Fruit fly (Drosophila melanogaster): Measurements from ENCODE around the gene corto.

Gene corto

DNA sequence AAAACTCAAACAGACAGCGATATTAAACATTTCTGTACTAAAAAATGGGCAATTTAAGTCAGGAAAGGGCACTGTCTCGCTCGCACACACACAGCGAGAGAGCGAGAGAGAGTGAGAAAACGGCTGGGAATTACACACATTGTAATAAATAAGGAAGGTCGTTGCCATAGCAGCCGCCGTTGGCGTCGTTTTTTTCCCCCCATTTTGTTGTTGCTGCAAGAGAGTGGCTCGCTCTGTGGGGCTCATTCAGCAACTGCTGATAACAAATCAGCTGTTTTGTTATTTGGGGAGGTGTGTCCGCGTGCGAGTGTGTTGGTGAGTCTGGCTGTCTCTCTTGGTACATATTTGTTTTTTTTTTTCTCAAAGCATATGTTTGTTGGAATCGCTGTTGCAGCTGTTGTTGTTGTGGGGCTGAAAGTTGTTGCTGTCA lies 976 bp upstream of the corto start:
- TF ChIP-seq Snoo (tag; optimal IDR thresholded peaks at IDR 0.05) (peak; percentile 83), CG15710 (tag; optimal IDR thresholded peaks at IDR 0.05) (peak; percentile 22), rn (GFP tag; IDR thresholded peaks at IDR 0.05) (no peak), CG12605 (GFP tag; IDR thresholded peaks at IDR 0.05) (no peak), CG8159 (tag; optimal IDR thresholded peaks at IDR 0.05) (peak; percentile 16), fd96Ca (GFP tag; IDR thresholded peaks at IDR 0.05) (no peak), CG14655 (GFP tag; optimal IDR thresholded peaks at IDR 0.05) (peak; percentile 27), CG17806 (tag; optimal IDR thresholded peaks at IDR 0.05) (peak; percentile 14), EcR (GFP tag; optimal IDR thresholded peaks at IDR 0.05) (peak; percentile 98), CG34367 (tag; optimal IDR thresholded peaks at IDR 0.05) (peak; percentile 11), CG13204 (GFP tag; optimal IDR thresholded peaks at IDR 0.05) (peak; percentile 52), Ets98B (GFP tag; IDR thresholded peaks at IDR 0.05) (no peak), gl (tag; optimal IDR thresholded peaks at IDR 0.05) (peak; percentile 26), Pif1A (GFP tag; optimal IDR thresholded peaks at IDR 0.05) (peak; percentile 29), CG4496 (GFP tag; IDR thresholded peaks at IDR 0.05) (no peak)

DNA sequence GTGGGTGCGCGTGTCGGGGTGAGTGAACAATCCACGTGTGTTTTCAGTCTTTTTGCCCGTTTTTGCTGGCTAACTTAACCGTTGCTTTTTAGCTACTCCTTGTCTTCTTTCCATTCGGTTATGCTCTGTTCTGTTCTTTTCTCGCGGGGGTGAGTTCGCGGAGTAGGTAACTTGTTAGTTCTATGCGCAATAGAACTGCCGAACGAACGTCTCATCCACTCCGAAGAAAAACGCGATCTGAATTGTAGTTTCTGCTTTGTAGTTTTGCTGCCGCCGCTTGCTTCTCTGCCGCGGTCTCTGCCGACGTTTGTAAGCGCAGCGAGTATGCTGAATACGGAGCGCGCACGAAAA lies 426 bp downstream of the corto start:
- TF ChIP-seq CG9948 (tag; optimal IDR thresholded peaks at IDR 0.05) = no peak

DNA sequence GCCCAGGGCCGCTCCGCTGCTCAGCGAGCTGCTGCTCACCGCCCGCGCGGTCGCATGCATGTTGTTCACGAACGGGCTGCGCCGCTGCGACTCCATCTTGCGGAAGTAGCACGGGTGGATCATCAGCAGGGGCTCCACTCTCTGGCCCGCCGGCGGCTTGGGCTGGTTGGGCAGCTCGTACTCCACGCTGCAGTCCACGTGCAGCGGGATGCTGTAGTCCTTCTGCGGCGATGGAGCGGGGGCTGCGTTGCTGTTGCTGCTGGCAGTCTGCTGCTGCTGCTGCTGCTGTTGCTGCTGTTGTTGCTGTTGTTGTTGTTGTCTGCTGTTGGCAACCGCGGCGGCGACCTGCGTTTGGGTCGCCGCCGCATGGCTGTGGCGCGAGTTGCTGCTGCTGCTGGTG lies 1.5 kb downstream of the corto start:
- no peak for TF ChIP-seq CG32121 (GFP tag; IDR thresholded peaks at IDR 0.05)
- TF ChIP-seq fd96Ca (GFP tag; IDR thresholded peaks at IDR 0.05) = 0 out of 3 replicates have a peak, but pooled peaks have one; percentile 7

DNA sequence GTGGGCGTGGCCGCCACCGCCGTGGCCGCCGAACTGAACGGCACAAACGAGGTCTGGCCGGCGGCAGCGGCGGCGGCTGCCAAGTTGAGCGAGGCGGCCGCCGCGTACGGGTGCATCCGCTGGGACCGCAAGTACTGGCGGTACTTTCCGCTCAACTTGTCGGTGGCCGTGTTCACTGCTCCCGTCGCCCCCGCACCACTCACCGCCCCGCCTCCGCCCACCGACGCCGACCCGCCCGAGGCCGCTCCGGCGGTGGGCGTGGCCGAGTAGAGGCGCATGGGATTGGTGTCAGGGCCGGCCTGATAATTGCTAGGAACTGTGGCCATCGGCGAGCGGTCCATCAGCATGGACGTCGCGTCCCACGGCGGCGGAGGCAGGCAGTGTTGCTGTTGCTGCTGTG lies 2.5 kb downstream of the corto start:
- TF ChIP-seq Snoo (tag; optimal IDR thresholded peaks at IDR 0.05) (no peak), fd96Ca (GFP tag; IDR thresholded peaks at IDR 0.05) (peak; percentile 24; the same call in 1 of the 3 replicates)

DNA sequence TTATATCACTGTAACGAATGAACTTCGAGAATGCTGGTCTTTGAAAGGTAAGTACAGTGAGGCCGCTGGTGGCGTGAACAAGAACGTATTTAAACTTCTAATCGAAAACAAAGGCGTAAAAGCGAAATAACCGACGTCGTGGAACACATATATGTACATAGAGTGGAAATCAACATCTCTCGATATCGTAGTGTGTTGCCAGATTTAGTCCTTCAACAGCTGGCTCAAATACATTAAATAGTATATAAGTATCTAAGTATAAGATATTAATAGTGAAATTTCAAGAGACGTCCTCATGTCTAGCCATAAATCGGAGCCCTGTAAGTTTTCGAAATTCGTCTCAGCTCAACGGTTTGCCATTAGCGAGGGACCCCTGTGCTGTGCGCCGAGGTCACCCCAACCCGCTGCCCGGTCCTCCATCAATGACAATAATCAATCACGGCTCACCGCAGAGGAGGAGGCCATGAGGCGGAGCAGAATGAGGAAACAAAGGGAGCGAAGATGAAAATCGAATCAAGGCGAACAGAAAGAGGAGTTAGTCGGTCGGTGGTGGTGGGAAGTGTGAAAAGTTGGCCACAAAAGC lies 3.8 kb downstream of the corto start:
- no peak for TF ChIP-seq CG10348 (GFP tag; IDR thresholded peaks at IDR 0.05)
- TF ChIP-seq Snoo (tag; optimal IDR thresholded peaks at IDR 0.05) = peak; percentile 1
- no peak for TF ChIP-seq gl (tag; optimal IDR thresholded peaks at IDR 0.05)
- TF ChIP-seq Pif1B (GFP tag; optimal IDR thresholded peaks at IDR 0.05) = no peak
- no peak for TF ChIP-seq CG4496 (GFP tag; IDR thresholded peaks at IDR 0.05)
- TF ChIP-seq CG15710 (tag; optimal IDR thresholded peaks at IDR 0.05) = no peak
- TF ChIP-seq fd96Ca (GFP tag; IDR thresholded peaks at IDR 0.05) = no peak
- TF ChIP-seq CG9948 (tag; optimal IDR thresholded peaks at IDR 0.05) = no peak
- TF ChIP-seq CG14655 (GFP tag; optimal IDR thresholded peaks at IDR 0.05) = peak; percentile 43
- TF ChIP-seq CG17806 (tag; optimal IDR thresholded peaks at IDR 0.05) = peak; percentile 10
- TF ChIP-seq Pif1A (GFP tag; optimal IDR thresholded peaks at IDR 0.05) = no peak
- no peak for TF ChIP-seq CG8159 (tag; optimal IDR thresholded peaks at IDR 0.05)
- TF ChIP-seq rn (GFP tag; IDR thresholded peaks at IDR 0.05) = no peak
- TF ChIP-seq D1 (tag; optimal IDR thresholded peaks at IDR 0.05) = no peak
- no peak for TF ChIP-seq EcR (GFP tag; optimal IDR thresholded peaks at IDR 0.05)

DNA sequence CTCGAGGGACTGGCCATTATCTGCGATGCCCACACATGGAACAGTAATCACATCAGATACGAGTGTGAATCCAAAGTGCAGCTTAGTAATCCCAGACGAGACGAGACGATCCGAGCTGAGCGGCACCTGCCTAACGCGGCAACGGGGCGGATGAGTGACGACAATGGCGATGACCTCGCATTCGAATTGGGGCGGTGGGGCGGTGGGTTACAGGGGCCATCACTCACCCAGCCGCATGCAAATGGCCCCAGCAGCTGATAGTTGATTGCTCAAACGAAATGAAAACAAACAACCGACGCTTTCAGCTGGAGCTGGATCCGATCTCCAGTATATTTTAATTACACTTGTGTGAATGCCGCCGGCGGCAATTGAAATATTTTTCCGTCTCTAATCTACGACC lies 5.2 kb downstream of the corto start:
- TF ChIP-seq CG13204 (GFP tag; optimal IDR thresholded peaks at IDR 0.05) = no peak
- TF ChIP-seq gl (tag; optimal IDR thresholded peaks at IDR 0.05) = no peak
- no peak for TF ChIP-seq CG8159 (tag; optimal IDR thresholded peaks at IDR 0.05)
- no peak for TF ChIP-seq CG9948 (tag; optimal IDR thresholded peaks at IDR 0.05)
- no peak for TF ChIP-seq CG8301 (tag; optimal IDR thresholded peaks at IDR 0.05)
- no peak for TF ChIP-seq CG12605 (GFP tag; IDR thresholded peaks at IDR 0.05)
- TF ChIP-seq CG4496 (GFP tag; IDR thresholded peaks at IDR 0.05) = peak; percentile 52; the same call in 2 of the 3 replicates
- TF ChIP-seq Pif1A (GFP tag; optimal IDR thresholded peaks at IDR 0.05) = no peak
- TF ChIP-seq CG34367 (tag; optimal IDR thresholded peaks at IDR 0.05) = no peak
- TF ChIP-seq CG10348 (GFP tag; IDR thresholded peaks at IDR 0.05) = no peak
- TF ChIP-seq CG17806 (tag; optimal IDR thresholded peaks at IDR 0.05) = no peak
- peak; percentile 25; the same call in 1 of the 2 replicates for TF ChIP-seq Ets98B (GFP tag; IDR thresholded peaks at IDR 0.05)
- TF ChIP-seq EcR (GFP tag; optimal IDR thresholded peaks at IDR 0.05) = peak; percentile 63
- 0 out of 3 replicates have a peak, but pooled peaks have one; percentile 43 for TF ChIP-seq fd96Ca (GFP tag; IDR thresholded peaks at IDR 0.05)
- TF ChIP-seq CG14655 (GFP tag; optimal IDR thresholded peaks at IDR 0.05) = peak; percentile 18

DNA sequence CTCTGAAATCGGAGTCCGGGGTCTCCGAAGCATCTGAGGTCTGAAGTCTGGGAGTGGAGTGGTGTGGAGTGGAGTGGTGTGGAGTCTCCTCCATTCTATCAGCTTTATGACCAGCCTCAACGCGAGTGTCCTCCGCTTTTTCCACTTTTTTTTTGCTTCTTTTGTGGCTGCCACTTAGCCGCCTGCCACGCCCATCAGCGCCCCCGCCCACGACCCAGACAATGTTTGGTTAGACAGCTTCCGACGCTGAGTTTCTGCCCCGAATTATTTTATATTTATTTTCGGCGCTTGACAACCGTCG lies 6.4 kb downstream of the corto start:
- no peak for TF ChIP-seq CG34367 (tag; optimal IDR thresholded peaks at IDR 0.05)
- TF ChIP-seq EcR (GFP tag; optimal IDR thresholded peaks at IDR 0.05) = no peak
- no peak for TF ChIP-seq CG15710 (tag; optimal IDR thresholded peaks at IDR 0.05)
- no peak for TF ChIP-seq Pif1A (GFP tag; optimal IDR thresholded peaks at IDR 0.05)
- TF ChIP-seq CG17806 (tag; optimal IDR thresholded peaks at IDR 0.05) = no peak
- TF ChIP-seq CG13204 (GFP tag; optimal IDR thresholded peaks at IDR 0.05) = no peak
- TF ChIP-seq CG12605 (GFP tag; IDR thresholded peaks at IDR 0.05) = no peak
- no peak for TF ChIP-seq gl (tag; optimal IDR thresholded peaks at IDR 0.05)
- TF ChIP-seq CG4496 (GFP tag; IDR thresholded peaks at IDR 0.05) = 0 out of 3 replicates have a peak, but pooled peaks have one; percentile 47
- TF ChIP-seq Pif1B (GFP tag; optimal IDR thresholded peaks at IDR 0.05) = no peak
- TF ChIP-seq rn (GFP tag; IDR thresholded peaks at IDR 0.05) = no peak
- peak; percentile 9 for TF ChIP-seq Snoo (tag; optimal IDR thresholded peaks at IDR 0.05)
- no peak for TF ChIP-seq D1 (tag; optimal IDR thresholded peaks at IDR 0.05)
- no peak for TF ChIP-seq CG8301 (tag; optimal IDR thresholded peaks at IDR 0.05)
- no peak for TF ChIP-seq CG9948 (tag; optimal IDR thresholded peaks at IDR 0.05)
- no peak for TF ChIP-seq Ets98B (GFP tag; IDR thresholded peaks at IDR 0.05)
- TF ChIP-seq CG8159 (tag; optimal IDR thresholded peaks at IDR 0.05) = no peak
- TF ChIP-seq CG10348 (GFP tag; IDR thresholded peaks at IDR 0.05) = no peak
- peak; percentile 22; the same call in 1 of the 3 replicates for TF ChIP-seq fd96Ca (GFP tag; IDR thresholded peaks at IDR 0.05)
